Fruit fly (Drosophila melanogaster) Kc167 (cell line): Measurements from ENCODE around the gene Invadolysin.

Experiments
- Myc ChIP-seq: fragments of >200 bp; optimal IDR thresholded peaks from 2 replicates; lab custom pipeline; 2017; ENCODE audit warnings: missing external identifiers
- Sin3A ChIP-seq: fragments of >200 bp; optimal IDR thresholded peaks from 2 replicates; lab custom pipeline; 2018; ENCODE audit warnings: missing external identifiers
- h ChIP-seq: fragments of >200 bp; optimal IDR thresholded peaks from 3 replicates; lab custom pipeline; 2018; ENCODE audit warnings: missing external identifiers
- insv ChIP-seq: fragments of >200 bp; optimal IDR thresholded peaks from 3 replicates; lab custom pipeline; 2018; ENCODE audit warnings: missing external identifiers
- psq ChIP-seq: fragments of >200 bp; optimal IDR thresholded peaks from 2 replicates; lab custom pipeline; 2017; ENCODE audit warnings: missing external identifiers
- ttk ChIP-seq: sonication (Bioruptor generic); optimal IDR thresholded peaks from 2 replicates; lab custom pipeline; 2017; ENCODE audit warnings: missing external identifiers

DNA sequence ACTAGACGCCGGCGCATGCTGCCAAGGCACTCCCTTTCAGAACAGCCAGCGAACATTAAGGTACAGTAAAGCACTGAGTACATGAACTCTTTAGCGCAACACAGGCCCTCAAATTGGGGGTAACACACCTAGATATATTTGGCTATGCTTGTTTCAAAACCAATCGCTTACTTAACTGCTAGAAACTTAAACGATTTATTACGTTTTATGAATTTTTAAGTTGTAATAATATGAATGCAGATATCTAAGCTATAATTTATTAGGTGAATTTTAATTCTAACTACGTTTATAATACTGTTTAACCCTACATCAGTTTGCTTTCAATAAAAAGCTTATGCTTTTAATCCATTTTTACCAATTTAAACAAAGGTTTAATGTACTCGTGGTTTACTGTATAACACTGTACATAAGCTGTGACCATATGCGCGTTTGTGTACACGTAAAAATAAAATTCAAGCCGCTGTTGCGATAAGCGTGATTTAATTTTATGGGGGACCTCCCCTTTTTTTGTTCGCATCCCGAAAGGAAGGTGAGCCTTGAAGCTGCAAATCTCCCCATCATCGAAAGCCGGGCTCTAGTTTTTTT lies 32.6 kb downstream of the Invadolysin start:
- TF ChIP-seq h (lab: Kevin White, UChicago) (no peak), insv (lab: Kevin White, UChicago) (no peak), Sin3A (lab: Kevin White, UChicago) (no peak), psq (lab: Kevin White, UChicago) (no peak), Myc (lab: Kevin White, UChicago) (no peak), ttk (lab: Kevin White, UChicago) (no peak)
